Fruit fly (Drosophila melanogaster) whole organism, larva: Measurements from ENCODE around the gene CG14710.
A peak's percentile ranks its signal among the peaks of the same experiment; 100 is the strongest.

ENCODE experiments used
- noc ChIP-seq: fragments of 200-800 bp; sonication (Bioruptor generic); optimal IDR thresholded peaks from 3 replicates; lab custom pipeline; 2019; ENCODE audit warnings: missing biosample characterization, mild to moderate bottlenecking, missing genetic modification characterization, moderate library complexity

CG14710 gene

dm6 chr3R:11650105-11651039, 30.5 kb downstream of the CG14710 start, which contains the start of the genes Csk and Elp1:
Gene Csk (minus strand): TSS chr3R:11650706.
Gene Elp1 (plus strand): TSS chr3R:11650971.
- peak; percentile 59 for TF ChIP-seq noc

- TF ChIP-seq noc, result peak; percentile 31
Measured at dm6 chr3R:11655873-11656374, 36.0 kb downstream of the CG14710 start, which contains the start of gene CG42327. Gene CG42327 (plus strand): TSS chr3R:11656149.

- TF ChIP-seq noc, result peak; percentile 96
Measured at dm6 chr3R:11656614-11657216, 36.8 kb downstream of the CG14710 start.

dm6 chr3R:11657786-11658193, 37.9 kb downstream of the CG14710 start:
- peak; percentile 62 for TF ChIP-seq noc

dm6 chr3R:11661187-11661586, 41.3 kb downstream of the CG14710 start:
- no peak for TF ChIP-seq noc

- TF ChIP-seq noc, result no peak
Measured at dm6 chr3R:11661712-11662111, 41.8 kb downstream of the CG14710 start.

dm6 chr3R:11662617-11663016, 42.7 kb downstream of the CG14710 start:
- no peak for TF ChIP-seq noc

- TF ChIP-seq noc, result no peak
Measured at dm6 chr3R:11663441-11663840, 43.6 kb downstream of the CG14710 start.

- TF ChIP-seq noc, result no peak
Measured at dm6 chr3R:11665508-11665907, 45.6 kb downstream of the CG14710 start.

- TF ChIP-seq noc, result no peak
Measured at dm6 chr3R:11665925-11666687, 46.2 kb downstream of the CG14710 start.

- TF ChIP-seq noc, result no peak
Measured at dm6 chr3R:11669017-11669953, 49.4 kb downstream of the CG14710 start.

dm6 chr3R:11669954-11670347, 50.1 kb downstream of the CG14710 start:
- no peak for TF ChIP-seq noc

dm6 chr3R:11670888-11671287, 51.0 kb downstream of the CG14710 start:
- no peak for TF ChIP-seq noc
